In the genomic region with DNA sequence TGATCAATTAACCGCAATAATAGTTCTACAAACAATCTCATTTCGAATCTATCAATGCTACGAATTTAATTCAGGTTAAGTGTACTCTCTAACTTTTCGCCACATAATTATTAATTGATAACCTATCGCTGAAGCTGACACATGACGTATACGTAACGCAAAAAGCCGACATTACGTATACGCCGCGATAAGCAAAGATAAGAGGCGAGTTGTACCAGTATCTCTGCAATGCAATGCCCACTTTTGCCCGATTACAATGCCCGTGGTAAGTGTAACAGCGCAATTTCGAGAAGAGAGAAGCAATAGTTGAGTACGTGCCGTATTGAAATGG, we compare ENCODE assay signal across 4 fruit fly cellular contexts.
A peak's percentile ranks its signal among the peaks of the same experiment; 100 is the strongest.
TF ChIP-seq lines count a peak whose summit lies in the region.

No protein-coding gene starts in this region.

- TF ChIP-seq CTCF in whole organism, embryonic (GFP tag; optimal IDR thresholded peaks at IDR 0.05; lab: Kevin White, UChicago): no peak

TF ChIP-seq in whole organism, adult, 20 proteins besides CTCF, POLR2A, EP300 and RAD21:
- peak; percentile 63 for TF ChIP-seq kay (GFP tag; lab: Kevin White, UChicago; ENCODE audit: borderline replicate concordance)
- TF ChIP-seq CG14711 (tag; optimal IDR thresholded peaks at IDR 0.05; lab: Kevin White, UChicago): no peak
- TF ChIP-seq cic (GFP tag; optimal IDR thresholded peaks at IDR 0.05; lab: Kevin White, UChicago): no peak
- no peak for TF ChIP-seq ovo (GFP tag; optimal IDR thresholded peaks at IDR 0.05; lab: Kevin White, UChicago)
- TF ChIP-seq Clk (GFP tag; optimal IDR thresholded peaks at IDR 0.05; lab: Kevin White, UChicago): no peak
- TF ChIP-seq toe (GFP tag; optimal IDR thresholded peaks at IDR 0.05; lab: Kevin White, UChicago): no peak
- no peak for TF ChIP-seq CG33017 (tag; optimal IDR thresholded peaks at IDR 0.05; lab: Kevin White, UChicago)
- no peak for TF ChIP-seq Crg-1 (GFP tag; optimal IDR thresholded peaks at IDR 0.05; lab: Kevin White, UChicago)

TF ChIP-seq in whole organism, embryonic, 481 proteins besides CTCF, POLR2A, EP300 and RAD21:
- TF ChIP-seq run (tag; optimal IDR thresholded peaks at IDR 0.05; lab: Kevin White, UChicago) (no peak), CG9437 (GFP tag; optimal IDR thresholded peaks at IDR 0.05; lab: Kevin White, UChicago) (peak; percentile 73), dati (GFP tag; IDR thresholded peaks at IDR 0.05; lab: Robert Waterston, UW) (no peak), ftz-f1 (GFP tag; optimal IDR thresholded peaks at IDR 0.05; lab: Kevin White, UChicago) (peak; percentile 9), mirr (GFP tag; optimal IDR thresholded peaks at IDR 0.05; lab: Kevin White, UChicago) (peak; percentile 88), Pdp1 (GFP tag; optimal IDR thresholded peaks at IDR 0.05; lab: Kevin White, UChicago) (peak in 1 of 2 experiments; percentile 91), GATAe (GFP tag; conservative IDR thresholded peaks at IDR 0.05; lab: Robert Waterston, UW) (peak; percentile 67; the same call in 1 of the 2 replicates), CG12155 (GFP tag; optimal IDR thresholded peaks at IDR 0.05; lab: Kevin White, UChicago) (no peak), CG8281 (tag; optimal IDR thresholded peaks at IDR 0.05; lab: Kevin White, UChicago) (peak; percentile 15), exex (tag; optimal IDR thresholded peaks at IDR 0.05; lab: Kevin White, UChicago) (peak; percentile 94), CG7372 (GFP tag; IDR thresholded peaks at IDR 0.05; lab: Robert Waterston, UW) (peak; percentile 77), grn (GFP tag; optimal IDR thresholded peaks at IDR 0.05; lab: Kevin White, UChicago) (peak; percentile 62), Meics (GFP tag; optimal IDR thresholded peaks at IDR 0.05; lab: Kevin White, UChicago) (no peak)

TF ChIP-seq in whole organism, prepupa, 60 proteins besides CTCF, POLR2A, EP300 and RAD21:
- TF ChIP-seq CG8632 (GFP tag; optimal IDR thresholded peaks at IDR 0.05; lab: Kevin White, UChicago) (no peak), CG11902 (GFP tag; optimal IDR thresholded peaks at IDR 0.05; lab: Kevin White, UChicago) (no peak), topi (GFP tag; optimal IDR thresholded peaks at IDR 0.05; lab: Kevin White, UChicago) (no peak), dsx (GFP tag; optimal IDR thresholded peaks at IDR 0.05; lab: Kevin White, UChicago; ENCODE audit: poor library complexity, severe bottlenecking) (no peak), vri (GFP tag; optimal IDR thresholded peaks at IDR 0.05; lab: Kevin White, UChicago) (peak; percentile 96), Hr38 (GFP tag; optimal IDR thresholded peaks at IDR 0.05; lab: Kevin White, UChicago) (no peak), Smox (GFP tag; optimal IDR thresholded peaks at IDR 0.05; lab: Kevin White, UChicago) (no peak), CG10631 (GFP tag; optimal IDR thresholded peaks at IDR 0.05; lab: Kevin White, UChicago) (no peak), svp (GFP tag; lab: Kevin White, UChicago) (peak; percentile 83), CG31627 (GFP tag; optimal IDR thresholded peaks at IDR 0.05; lab: Kevin White, UChicago) (no peak), Blimp-1 (GFP tag; optimal IDR thresholded peaks at IDR 0.05; lab: Kevin White, UChicago) (no peak), CG3919 (GFP tag; optimal IDR thresholded peaks at IDR 0.05; lab: Kevin White, UChicago) (no peak), lz (GFP tag; optimal IDR thresholded peaks at IDR 0.05; lab: Kevin White, UChicago) (no peak), CG3032 (tag; optimal IDR thresholded peaks at IDR 0.05; lab: Kevin White, UChicago) (no peak)
TF ChIP-seq in whole organism, prepupa: peak in this region for 2.

TF ChIP-seq in whole organism, pupa, 21 proteins besides CTCF, POLR2A, EP300 and RAD21:
- TF ChIP-seq CG34367 (tag; optimal IDR thresholded peaks at IDR 0.05; lab: Kevin White, UChicago) (no peak), EcR (GFP tag; optimal IDR thresholded peaks at IDR 0.05; lab: Kevin White, UChicago) (peak; percentile 47)
